Fruit fly (Drosophila melanogaster): ENCODE measurements around the gene CG11537.
A peak's percentile ranks its signal among the peaks of the same experiment; 100 is the strongest.

Gene CG11537

dm6 chr3L:3127544-3127943 is 15.7 kb downstream of the CG11537 start, which contains the start of gene promL (continued):
- TF ChIP-seq CG14014 (GFP tag; IDR thresholded peaks at IDR 0.05): peak; percentile 33; the same call in 1 of the 2 replicates
- TF ChIP-seq kay (GFP tag; optimal IDR thresholded peaks at IDR 0.05): no peak
- peak; percentile 59 for TF ChIP-seq CG12104 (GFP tag; optimal IDR thresholded peaks at IDR 0.05)
- no peak for TF ChIP-seq Abd-B (GFP tag; optimal IDR thresholded peaks at IDR 0.05)
- peak; percentile 16 for TF ChIP-seq btn (GFP tag; optimal IDR thresholded peaks at IDR 0.05)
- peak; percentile 17 for TF ChIP-seq cwo (GFP tag; optimal IDR thresholded peaks at IDR 0.05)
- peak; percentile 46 for TF ChIP-seq CG30020 (tag; optimal IDR thresholded peaks at IDR 0.05)
- peak; percentile 50 for TF ChIP-seq Asciz (GFP tag; optimal IDR thresholded peaks at IDR 0.05)
- TF ChIP-seq schlank (tag; optimal IDR thresholded peaks at IDR 0.05): no peak
- no peak for TF ChIP-seq jing (GFP tag; optimal IDR thresholded peaks at IDR 0.05)
- TF ChIP-seq CG6689 (GFP tag; IDR thresholded peaks at IDR 0.05): no peak
- TF ChIP-seq TFAM (GFP tag; optimal IDR thresholded peaks at IDR 0.05): no peak
- TF ChIP-seq Ada2b (GFP tag; IDR thresholded peaks at IDR 0.05): peak; percentile 29; the same call in 1 of the 2 replicates
- no peak for TF ChIP-seq tio (GFP tag; optimal IDR thresholded peaks at IDR 0.05)
- no peak for TF ChIP-seq usp (GFP tag; optimal IDR thresholded peaks at IDR 0.05)
- TF ChIP-seq dmrt99B (tag; optimal IDR thresholded peaks at IDR 0.05): peak; percentile 26
- TF ChIP-seq ro (GFP tag; IDR thresholded peaks at IDR 0.05): no peak
- peak; percentile 70 for TF ChIP-seq B-H2 (GFP tag; optimal IDR thresholded peaks at IDR 0.05)
- TF ChIP-seq CG15601 (tag; optimal IDR thresholded peaks at IDR 0.05): peak; percentile 71
- TF ChIP-seq CG14441 (GFP tag; IDR thresholded peaks at IDR 0.05): no peak
- no peak for TF ChIP-seq sima (GFP tag; optimal IDR thresholded peaks at IDR 0.05)
- TF ChIP-seq pfk (GFP tag; optimal IDR thresholded peaks at IDR 0.05): no peak
- TF ChIP-seq CG33557 (GFP tag; optimal IDR thresholded peaks at IDR 0.05): peak; percentile 47
- TF ChIP-seq CG16863 (GFP tag; optimal IDR thresholded peaks at IDR 0.05): peak; percentile 9
- TF ChIP-seq ham (GFP tag; IDR thresholded peaks at IDR 0.05): no peak
- TF ChIP-seq CG9932 (GFP tag; IDR thresholded peaks at IDR 0.05): no peak
- peak; percentile 74 for TF ChIP-seq CG4617 (GFP tag; optimal IDR thresholded peaks at IDR 0.05; ENCODE audit: borderline replicate concordance)
- peak; percentile 75 for TF ChIP-seq CG17829 (tag; optimal IDR thresholded peaks at IDR 0.05)
- no peak for TF ChIP-seq tll (GFP tag; optimal IDR thresholded peaks at IDR 0.05)
- no peak for TF ChIP-seq cato (GFP tag; optimal IDR thresholded peaks at IDR 0.05; ENCODE audit: borderline replicate concordance)
- peak; percentile 31 for TF ChIP-seq pho (GFP tag; optimal IDR thresholded peaks at IDR 0.05)
- TF ChIP-seq vfl (GFP tag; optimal IDR thresholded peaks at IDR 0.05): no peak
- no peak for TF ChIP-seq pros (GFP tag; optimal IDR thresholded peaks at IDR 0.05)
- no peak for TF ChIP-seq CG14860 (GFP tag; IDR thresholded peaks at IDR 0.05; ENCODE audit: partially characterized antibody)
- TF ChIP-seq chinmo (GFP tag; IDR thresholded peaks at IDR 0.05; ENCODE audit: partially characterized antibody): 0 out of 4 replicates have a peak, but pooled peaks have one; percentile 61
- TF ChIP-seq CG11723 (GFP tag; optimal IDR thresholded peaks at IDR 0.05): peak; percentile 28
- TF ChIP-seq CG11085 (GFP tag; IDR thresholded peaks at IDR 0.05): no peak
- TF ChIP-seq lilli (GFP tag; optimal IDR thresholded peaks at IDR 0.05): peak; percentile 47
- TF ChIP-seq Ets65A (GFP tag): peak; percentile 97
- peak; percentile 16 for TF ChIP-seq pum (GFP tag; optimal IDR thresholded peaks at IDR 0.05)
- TF ChIP-seq Poxn (GFP tag; IDR thresholded peaks at IDR 0.05): no peak
- TF ChIP-seq gcm (GFP tag; optimal IDR thresholded peaks at IDR 0.05): peak; percentile 67
- TF ChIP-seq CTCF (GFP tag; optimal IDR thresholded peaks at IDR 0.05): peak; percentile 47
- TF ChIP-seq zf30C (GFP tag; optimal IDR thresholded peaks at IDR 0.05): peak; percentile 23
- TF ChIP-seq CG3995 (GFP tag; optimal IDR thresholded peaks at IDR 0.05): peak; percentile 22
- peak; percentile 66 for TF ChIP-seq CG13775 (GFP tag; optimal IDR thresholded peaks at IDR 0.05)
- peak; percentile 16 for TF ChIP-seq jumu (GFP tag; optimal IDR thresholded peaks at IDR 0.05)
- TF ChIP-seq PHDP (tag; optimal IDR thresholded peaks at IDR 0.05): peak; percentile 55
- no peak for TF ChIP-seq C15 (GFP tag; IDR thresholded peaks at IDR 0.05)
- TF ChIP-seq Rx (GFP tag; IDR thresholded peaks at IDR 0.05): no peak
- peak; percentile 2 for TF ChIP-seq bigmax (GFP tag; optimal IDR thresholded peaks at IDR 0.05)
- TF ChIP-seq lbe (GFP tag; optimal IDR thresholded peaks at IDR 0.05): peak; percentile 54

Data from whole organism, embryonic.